Worm (Caenorhabditis elegans) whole organism, L4 larva: Measurements from ENCODE around the gene mrpl-48.

Experiments used
- Y48G9A.11 ChIP-seq: fragments of 200-800 bp; sonication (Bioruptor generic); IDR thresholded peaks from 2 replicates; pipeline ENCODE4 v1.3.6; 2022; ENCODE audit warnings: missing genetic modification reagents, missing genetic modification characterization, missing compliant biosample characterization
- ZK337.2 ChIP-seq: fragments of 200-800 bp; sonication (Bioruptor generic); IDR thresholded peaks from 2 replicates; pipeline ENCODE4 v1.3.6; 2022; ENCODE audit warnings: missing genetic modification reagents, missing genetic modification characterization, missing compliant biosample characterization
- aha-1 ChIP-seq: fragments of 150-350 bp; peaks from one replicate; lab custom pipeline; 2014; ENCODE audit warnings: missing biosample characterization, missing genetic modification characterization
- aly-2 ChIP-seq: sonication (generic microtip); optimal IDR thresholded peaks from 2 replicates; lab custom pipeline; 2018; ENCODE audit warnings: missing biosample characterization, missing genetic modification characterization
- ama-1 ChIP-seq: fragments of 150-350 bp; optimal IDR thresholded peaks from 2 replicates; lab custom pipeline; 2014; ENCODE audit warnings: inconsistent platforms, mixed read lengths
- ceh-28 ChIP-seq: fragments of 150-350 bp; optimal IDR thresholded peaks from 2 replicates; lab custom pipeline; 2014; ENCODE audit warnings: missing biosample characterization, missing genetic modification reagents, missing genetic modification characterization
- lir-3 ChIP-seq: sonication (generic microtip); optimal IDR thresholded peaks from 2 replicates; lab custom pipeline; 2016; ENCODE audit warnings: mild to moderate bottlenecking, missing genetic modification characterization, missing compliant biosample characterization
- nhr-11 ChIP-seq: fragments of 150-350 bp; optimal IDR thresholded peaks from 2 replicates; lab custom pipeline; 2014; ENCODE audit warnings: missing biosample characterization, missing genetic modification characterization
- nhr-237 ChIP-seq: sonication (generic microtip); optimal IDR thresholded peaks from 2 replicates; lab custom pipeline; 2017; ENCODE audit warnings: missing biosample characterization, missing genetic modification characterization
- nhr-76 ChIP-seq: fragments of 150-350 bp; optimal IDR thresholded peaks from 2 replicates; lab custom pipeline; 2014; ENCODE audit warnings: missing biosample characterization, missing genetic modification characterization
- tag-97 ChIP-seq: fragments of 200-800 bp; sonication (Bioruptor generic); IDR thresholded peaks from 2 replicates; pipeline ENCODE4 v1.3.6; 2022; ENCODE audit warnings: missing genetic modification characterization, missing compliant biosample characterization
- unc-130 ChIP-seq: sonication (generic microtip); optimal IDR thresholded peaks from 2 replicates; lab custom pipeline; 2016; ENCODE audit warnings: missing genetic modification reagents, missing genetic modification characterization, missing compliant biosample characterization

- TF ChIP-seq nhr-76 (tag; lab: Kevin White, UChicago) (no peak), ceh-28 (no peak), ZK337.2 (GFP tag; lab: Robert Waterston, UW) (0 out of 2 replicates have a peak, but pooled peaks have one; percentile 28), lir-3 (tag; lab: Kevin White, UChicago) (no peak), unc-130 (GFP tag; lab: Kevin White, UChicago) (no peak), tag-97 (GFP tag; lab: Robert Waterston, UW) (no peak), ama-1 (lab: Kevin White, UChicago) (no peak), nhr-237 (tag; lab: Kevin White, UChicago) (no peak), nhr-11 (no peak), aha-1 (tag; lab: Kevin White, UChicago) (no peak), Y48G9A.11 (GFP tag; lab: Robert Waterston, UW) (no peak), aly-2 (tag; lab: Kevin White, UChicago) (no peak)
These were observed 6.5 kb upstream of the mrpl-48 start for ce11 chrV:5587042-5587441.
